Worm (Caenorhabditis elegans): Measurements from ENCODE around the gene clec-218.

The clec-218 gene

DNA sequence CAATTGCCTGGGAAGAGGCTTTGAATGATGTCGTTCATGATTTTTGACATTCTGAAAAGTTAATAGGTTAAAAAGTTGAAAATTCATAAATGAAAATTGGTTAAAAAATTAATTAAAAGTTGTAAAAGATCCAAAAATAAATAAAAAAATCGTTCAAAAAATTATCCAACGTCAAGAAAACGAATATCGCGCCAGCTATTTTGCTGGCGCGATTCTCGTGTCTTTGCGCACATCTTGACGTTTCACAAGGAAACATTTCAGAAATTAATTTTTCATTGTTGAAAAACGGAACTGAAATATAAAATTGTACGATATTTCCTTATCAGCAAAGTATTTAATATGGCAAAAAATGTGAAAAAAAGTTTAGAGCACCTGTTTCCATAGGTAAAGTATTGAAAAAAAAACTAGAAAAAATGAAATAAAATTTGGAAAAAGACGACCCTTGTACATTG lies 51.4 kb downstream of the clec-218 start, which contains the start of gene mpdu-1 (continued):
- TF ChIP-seq mcd-1 (GFP tag; IDR thresholded peaks at IDR 0.05) (no peak; the same call in 1 of the 2 replicates), F10E7.11 (tag; optimal IDR thresholded peaks at IDR 0.05) (no peak), bed-2 (GFP tag; IDR thresholded peaks at IDR 0.05) (no peak), zfh-2 (GFP tag; conservative IDR thresholded peaks at IDR 0.05) (no peak), K12H6.12 (tag; optimal IDR thresholded peaks at IDR 0.05) (no peak), snpc-1.1 (tag; optimal IDR thresholded peaks at IDR 0.05; ENCODE audit: insufficient read depth) (peak; percentile 57), F49E8.2 (tag; optimal IDR thresholded peaks at IDR 0.05; ENCODE audit: insufficient read depth) (no peak), ztf-6 (GFP tag; IDR thresholded peaks at IDR 0.05) (no peak), madf-6 (GFP tag; IDR thresholded peaks at IDR 0.05) (no peak; the same call in 1 of the 2 replicates), zim-3 (tag; optimal IDR thresholded peaks at IDR 0.05) (no peak), hmg-1.2 (GFP tag; IDR thresholded peaks at IDR 0.05) (no peak), Y56A3A.18 (GFP tag; IDR thresholded peaks at IDR 0.05) (no peak)

DNA sequence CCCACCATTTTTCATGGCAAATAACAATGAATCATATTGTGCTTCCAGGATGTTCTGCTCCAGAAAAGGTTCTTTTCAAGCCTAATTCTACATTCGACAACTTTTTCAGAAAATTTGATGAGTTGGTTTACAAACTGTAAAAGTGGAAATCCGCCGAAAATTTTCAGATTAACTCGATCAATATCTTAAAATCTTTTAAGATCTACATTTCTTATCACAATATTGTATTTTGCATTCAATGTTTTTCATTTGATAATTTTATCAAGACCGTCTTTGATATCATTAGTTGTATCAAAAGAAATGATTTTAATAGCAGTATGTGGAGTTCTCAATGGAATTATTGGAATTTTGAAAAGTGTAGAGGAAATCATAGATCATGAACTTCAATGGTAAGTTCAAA lies 52.0 kb downstream of the clec-218 start, which contains the start of gene F38E1.6:
TSS of gene F38E1.6 (plus strand) at position 301 of the 400 bp plus-strand sequence.
- TF ChIP-seq K12H6.12 (tag; optimal IDR thresholded peaks at IDR 0.05) (no peak), rec-8 (tag; optimal IDR thresholded peaks at IDR 0.05) (no peak)
